Worm (Caenorhabditis elegans): ENCODE data around the gene C14A11.5.
A peak's percentile ranks its signal among the peaks of the same experiment; 100 is the strongest.

DNA sequence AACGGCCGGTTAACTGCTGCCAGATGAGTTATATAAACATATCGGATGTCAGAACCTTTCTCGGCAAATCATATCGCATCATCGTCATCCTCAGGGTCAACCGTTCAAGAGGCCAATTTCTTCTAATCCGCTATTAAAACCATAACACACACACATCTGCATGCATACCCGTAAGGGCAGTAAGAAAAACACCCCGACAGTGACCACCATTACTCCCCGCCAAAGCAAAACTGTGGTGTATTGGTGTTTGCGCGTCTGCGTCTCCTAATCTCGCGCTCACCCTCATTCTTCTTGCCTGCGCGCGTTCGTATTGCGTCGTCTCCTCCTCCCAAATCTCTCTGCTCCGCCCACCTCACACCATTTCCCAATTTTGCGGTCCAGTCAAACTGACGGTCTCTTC lies 13.8 kb downstream of the C14A11.5 start:
- TF ChIP-seq ama-1 (optimal IDR thresholded peaks at IDR 0.05), result no peak
- TF ChIP-seq F13C5.2 (tag; optimal IDR thresholded peaks at IDR 0.05), result no peak
- no peak for TF ChIP-seq hmbx-1 (tag; optimal IDR thresholded peaks at IDR 0.05)
- TF ChIP-seq tbx-37 (GFP tag; conservative IDR thresholded peaks at IDR 0.05), result no peak; the same call in 1 of the 2 replicates
- TF ChIP-seq aly-1 (tag; optimal IDR thresholded peaks at IDR 0.05), result no peak
- no peak for TF ChIP-seq flt-1 (GFP tag; IDR thresholded peaks at IDR 0.05)
- peak; percentile 32 for TF ChIP-seq hmg-4 (GFP tag; optimal IDR thresholded peaks at IDR 0.05)
- TF ChIP-seq tra-4 (tag; optimal IDR thresholded peaks at IDR 0.05), result no peak

Measured in whole organism, early embryonic.